Worm (Caenorhabditis elegans): ENCODE results near the gene F27E5.7.
A peak's percentile ranks its signal among the peaks of the same experiment; 100 is the strongest.

Gene F27E5.7

DNA sequence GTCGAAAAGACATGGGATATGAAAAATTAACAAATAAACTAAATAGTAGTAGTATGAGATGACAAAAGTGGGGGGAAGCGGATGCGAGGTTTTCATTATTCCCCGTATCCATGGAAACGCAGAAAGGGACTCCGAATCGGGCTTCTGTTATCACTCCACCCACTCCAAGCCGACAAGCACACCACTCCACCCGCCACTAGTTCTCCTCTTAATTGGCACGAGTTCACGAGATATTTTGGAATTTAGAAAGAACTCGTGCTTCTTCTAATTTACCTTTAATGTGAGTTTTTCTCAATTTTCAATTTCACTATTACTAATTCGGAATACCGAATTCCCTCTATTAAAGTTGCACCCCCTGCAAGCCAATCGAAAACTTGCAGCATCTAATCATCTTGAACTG, 43.8 kb downstream of the F27E5.7 start:
- TF ChIP-seq nfya-1 (tag; optimal IDR thresholded peaks at IDR 0.05) (no peak), pat-9 (tag; optimal IDR thresholded peaks at IDR 0.05) (no peak), zip-5 (tag; optimal IDR thresholded peaks at IDR 0.05) (no peak), ceh-19 (GFP tag; optimal IDR thresholded peaks at IDR 0.05) (no peak)

ce11 chrII:10167731-10168130, 45.2 kb downstream of the F27E5.7 start:
- TF ChIP-seq syd-9 (tag; optimal IDR thresholded peaks at IDR 0.05) = no peak
- no peak for TF ChIP-seq sdc-2 (tag; optimal IDR thresholded peaks at IDR 0.05)
- no peak for TF ChIP-seq eyg-1 (tag; optimal IDR thresholded peaks at IDR 0.05)
- TF ChIP-seq odd-2 (tag; optimal IDR thresholded peaks at IDR 0.05) = no peak
- TF ChIP-seq ceh-34 (tag; optimal IDR thresholded peaks at IDR 0.05) = no peak
- TF ChIP-seq fkh-6 (tag; optimal IDR thresholded peaks at IDR 0.05) = no peak
- no peak for TF ChIP-seq ceh-45 (GFP tag; IDR thresholded peaks at IDR 0.05)
- TF ChIP-seq dve-1 (tag; optimal IDR thresholded peaks at IDR 0.05) = no peak
- no peak for TF ChIP-seq tbx-2 (tag; optimal IDR thresholded peaks at IDR 0.05)
- TF ChIP-seq F13H6.1 (tag; optimal IDR thresholded peaks at IDR 0.05) = no peak
- no peak for TF ChIP-seq ceh-9 (tag; optimal IDR thresholded peaks at IDR 0.05)
- TF ChIP-seq ets-4 (tag; optimal IDR thresholded peaks at IDR 0.05) = no peak
- no peak for TF ChIP-seq Y22D7AL.16 (tag; optimal IDR thresholded peaks at IDR 0.05)
- TF ChIP-seq sox-2 (GFP tag; IDR thresholded peaks at IDR 0.05) = no peak
- TF ChIP-seq ceh-18 (tag; optimal IDR thresholded peaks at IDR 0.05) = no peak
- TF ChIP-seq ceh-22 (tag; optimal IDR thresholded peaks at IDR 0.05) = no peak
- no peak for TF ChIP-seq mec-3 (tag; optimal IDR thresholded peaks at IDR 0.05; ENCODE audit: borderline replicate concordance)

ce11 chrII:10168905-10169782, 46.6 kb downstream of the F27E5.7 start, which contains the start of gene daf-19:
daf-19 (minus strand) TSS chrII:10169346.
- TF ChIP-seq pax-1 (tag; optimal IDR thresholded peaks at IDR 0.05) = no peak
- no peak for TF ChIP-seq nhr-232 (tag; optimal IDR thresholded peaks at IDR 0.05)
- peak; percentile 81 for TF ChIP-seq ama-1 (optimal IDR thresholded peaks at IDR 0.05)
- peak; percentile 46 for TF ChIP-seq Y22D7AL.16 (tag; optimal IDR thresholded peaks at IDR 0.05)
- 0 out of 2 replicates have a peak, but pooled peaks have one; percentile 8 for TF ChIP-seq unc-3 (GFP tag; conservative IDR thresholded peaks at IDR 0.05)
- no peak for TF ChIP-seq unc-3 (tag; optimal IDR thresholded peaks at IDR 0.05)
- peak; percentile 68 for TF ChIP-seq rnt-1 (tag; optimal IDR thresholded peaks at IDR 0.05)
- peak; percentile 50 for TF ChIP-seq C08G9.2 (tag; optimal IDR thresholded peaks at IDR 0.05)
- TF ChIP-seq ceh-31 (tag; optimal IDR thresholded peaks at IDR 0.05) = peak; percentile 84
- TF ChIP-seq sox-4 (tag; optimal IDR thresholded peaks at IDR 0.05) = peak; percentile 78
- peak; percentile 54 for TF ChIP-seq ets-4 (tag; optimal IDR thresholded peaks at IDR 0.05)
- TF ChIP-seq pag-3 (tag; optimal IDR thresholded peaks at IDR 0.05; ENCODE audit: borderline replicate concordance) = no peak
- TF ChIP-seq ceh-34 (tag; optimal IDR thresholded peaks at IDR 0.05) = peak; percentile 61
- peak; percentile 42 for TF ChIP-seq eyg-1 (tag; optimal IDR thresholded peaks at IDR 0.05)
- 0 out of 2 replicates have a peak, but pooled peaks have one; percentile 24 for TF ChIP-seq sox-2 (GFP tag; IDR thresholded peaks at IDR 0.05)
- peak; percentile 52 for TF ChIP-seq dmd-4 (tag; optimal IDR thresholded peaks at IDR 0.05; ENCODE audit: borderline replicate concordance)
- TF ChIP-seq unc-42 (tag; optimal IDR thresholded peaks at IDR 0.05) = peak; percentile 74
- no peak for TF ChIP-seq ahr-1 (tag; optimal IDR thresholded peaks at IDR 0.05)
- TF ChIP-seq pqm-1 (tag; optimal IDR thresholded peaks at IDR 0.05) = no peak
- peak; percentile 41 for TF ChIP-seq K09A11.1 (tag; optimal IDR thresholded peaks at IDR 0.05; ENCODE audit: insufficient read depth)
- TF ChIP-seq pat-9 (tag; optimal IDR thresholded peaks at IDR 0.05) = no peak
- TF ChIP-seq ttx-3 (tag; optimal IDR thresholded peaks at IDR 0.05) = no peak
- peak; percentile 45 for TF ChIP-seq hlh-13 (GFP tag; optimal IDR thresholded peaks at IDR 0.05)
- peak; percentile 91 for TF ChIP-seq tbx-2 (tag; optimal IDR thresholded peaks at IDR 0.05)
- TF ChIP-seq K02D7.2 (tag; optimal IDR thresholded peaks at IDR 0.05) = peak; percentile 32
- no peak for TF ChIP-seq lin-11 (tag; optimal IDR thresholded peaks at IDR 0.05)
- no peak for TF ChIP-seq ceh-24 (tag; optimal IDR thresholded peaks at IDR 0.05)
- TF ChIP-seq ceh-22 (tag; optimal IDR thresholded peaks at IDR 0.05) = no peak
- TF ChIP-seq npax-4 (tag; optimal IDR thresholded peaks at IDR 0.05) = no peak
- TF ChIP-seq che-1 (tag; optimal IDR thresholded peaks at IDR 0.05) = peak; percentile 29
- no peak for TF ChIP-seq hlh-30 (tag; optimal IDR thresholded peaks at IDR 0.05; ENCODE audit: insufficient read depth)
- peak; percentile 69 for TF ChIP-seq C38D4.7 (GFP tag; optimal IDR thresholded peaks at IDR 0.05)
- TF ChIP-seq ceh-6 (GFP tag; optimal IDR thresholded peaks at IDR 0.05) = no peak
- TF ChIP-seq hlh-15 (tag; optimal IDR thresholded peaks at IDR 0.05) = no peak

All from whole organism, late embryonic.